Worm (Caenorhabditis elegans) whole organism, L4 larva: ENCODE results near the gene egl-13.

Source experiments
- F26F4.8 ChIP-seq: fragments of 200-800 bp; sonication (Bioruptor generic); conservative IDR thresholded peaks from 2 replicates; pipeline ENCODE4 v1.3.6; 2022; ENCODE audit warnings: missing genetic modification characterization, missing compliant biosample characterization
- F37D6.2 ChIP-seq: sonication (generic microtip); optimal IDR thresholded peaks from 2 replicates; lab custom pipeline; 2016; ENCODE audit warnings: mild to moderate bottlenecking, missing genetic modification characterization, missing compliant biosample characterization
- F44E2.7 ChIP-seq: fragments of 200-800 bp; sonication (Bioruptor generic); IDR thresholded peaks from 2 replicates; pipeline ENCODE4 v2.1.2; 2022; ENCODE audit warnings: missing genetic modification characterization, missing compliant biosample characterization
- F49E8.2 ChIP-seq: sonication (generic microtip); optimal IDR thresholded peaks from 2 replicates; lab custom pipeline; 2016; ENCODE audit warnings: missing compliant biosample characterization, mild to moderate bottlenecking, missing genetic modification characterization, borderline replicate concordance
- R02D3.7 ChIP-seq: fragments of 150-350 bp; sonication (generic microtip); optimal IDR thresholded peaks from 3 replicates; lab custom pipeline; 2014; ENCODE audit warnings: missing biosample characterization, missing genetic modification characterization
- Y105C5A.15 ChIP-seq: fragments of 200-800 bp; sonication (Bioruptor generic); IDR thresholded peaks from 2 replicates; pipeline ENCODE4 v1.3.6; 2022; ENCODE audit warnings: missing genetic modification characterization, missing compliant biosample characterization
- Y48G9A.11 ChIP-seq: fragments of 200-800 bp; sonication (Bioruptor generic); IDR thresholded peaks from 2 replicates; pipeline ENCODE4 v1.3.6; 2022; ENCODE audit warnings: missing genetic modification reagents, missing genetic modification characterization, missing compliant biosample characterization
- Y75B8A.6 ChIP-seq: fragments of 200-800 bp; sonication (Bioruptor generic); IDR thresholded peaks from 2 replicates; pipeline ENCODE4 v1.3.6; 2022; ENCODE audit warnings: missing genetic modification reagents, missing genetic modification characterization, missing compliant biosample characterization
- ZK337.2 ChIP-seq: fragments of 200-800 bp; sonication (Bioruptor generic); IDR thresholded peaks from 2 replicates; pipeline ENCODE4 v1.3.6; 2022; ENCODE audit warnings: missing genetic modification reagents, missing genetic modification characterization, missing compliant biosample characterization
- ZK546.5 ChIP-seq, 2 experiments: sonication (generic microtip); optimal IDR thresholded peaks; 2 replicates each; lab custom pipeline; 2017; ENCODE audit warnings: missing biosample characterization in 2 of 2, missing genetic modification characterization in 2 of 2
- aha-1 ChIP-seq: fragments of 150-350 bp; peaks from one replicate; lab custom pipeline; 2014; ENCODE audit warnings: missing biosample characterization, missing genetic modification characterization
- aly-2 ChIP-seq: sonication (generic microtip); optimal IDR thresholded peaks from 2 replicates; lab custom pipeline; 2018; ENCODE audit warnings: missing biosample characterization, missing genetic modification characterization
- ceh-20 ChIP-seq: fragments of 200-800 bp; sonication (Bioruptor generic); IDR thresholded peaks from 2 replicates; pipeline ENCODE4 v1.3.6; 2022; ENCODE audit warnings: missing genetic modification reagents, missing genetic modification characterization, missing compliant biosample characterization
- ceh-32 ChIP-seq: sonication (generic microtip); optimal IDR thresholded peaks from 2 replicates; lab custom pipeline; 2016; ENCODE audit warnings: mild to moderate bottlenecking, missing genetic modification characterization, missing compliant biosample characterization; ENCODE audit not compliant: poor library complexity
- ces-1 ChIP-seq: fragments of 150-350 bp; sonication (generic microtip); optimal IDR thresholded peaks from 4 replicates; lab custom pipeline; 2014; ENCODE audit warnings: missing biosample characterization, missing genetic modification reagents, missing genetic modification characterization
- ctbp-1 ChIP-seq: fragments of 200-800 bp; sonication (Bioruptor generic); IDR thresholded peaks from 2 replicates; pipeline ENCODE4 v1.3.6; 2022; ENCODE audit warnings: missing genetic modification reagents, missing genetic modification characterization, missing compliant biosample characterization
- daf-16 ChIP-seq, 3 experiments: sonication (generic microtip); optimal IDR thresholded peaks; 2 replicates each; lab custom pipeline; 2016 to 2017; ENCODE audit warnings: missing genetic modification characterization in 3 of 3, missing genetic modification reagents in 3 of 3, mild to moderate bottlenecking in 2 of 3, missing compliant biosample characterization in 2 of 3, missing biosample characterization in 1 of 3, moderate library complexity in 1 of 3
- daf-8 ChIP-seq: fragments of 200-800 bp; sonication (Bioruptor generic); IDR thresholded peaks from 2 replicates; pipeline ENCODE4 v1.3.6; 2022; ENCODE audit warnings: missing genetic modification characterization, missing compliant biosample characterization
- dmd-8 ChIP-seq: fragments of 200-800 bp; sonication (Bioruptor generic); IDR thresholded peaks from 2 replicates; pipeline ENCODE4 v1.3.6; 2022; ENCODE audit warnings: missing genetic modification characterization, missing compliant biosample characterization
- dpl-1 ChIP-seq: fragments of 150-350 bp; optimal IDR thresholded peaks from 2 replicates; lab custom pipeline; 2014; ENCODE audit warnings: missing biosample characterization, missing genetic modification reagents, missing genetic modification characterization
- egl-27 ChIP-seq: sonication (generic microtip); optimal IDR thresholded peaks from 3 replicates; lab custom pipeline; 2017; ENCODE audit warnings: missing biosample characterization, missing genetic modification reagents, missing genetic modification characterization
- egl-43 ChIP-seq: fragments of 200-800 bp; sonication (Bioruptor generic); IDR thresholded peaks from 2 replicates; pipeline ENCODE4 v1.3.6; 2022; ENCODE audit warnings: missing genetic modification reagents, missing genetic modification characterization, missing compliant biosample characterization
- fos-1 ChIP-seq: fragments of 150-350 bp; optimal IDR thresholded peaks from 2 replicates; lab custom pipeline; 2014; ENCODE audit warnings: missing biosample characterization, missing genetic modification characterization
- hlh-11 ChIP-seq: fragments of 200-800 bp; sonication (Bioruptor generic); optimal IDR thresholded peaks from 2 replicates; lab custom pipeline; 2018; ENCODE audit warnings: mild to moderate bottlenecking, missing genetic modification characterization, missing compliant biosample characterization
- hlh-30 ChIP-seq: sonication (generic microtip); optimal IDR thresholded peaks from 2 replicates; lab custom pipeline; 2017; ENCODE audit warnings: antibody characterized with exemption, mild to moderate bottlenecking, missing genetic modification characterization, missing compliant biosample characterization; ENCODE audit not compliant: insufficient read depth
- hmg-1.1 ChIP-seq: fragments of 200-800 bp; sonication (Bioruptor generic); IDR thresholded peaks from 2 replicates; pipeline ENCODE4 v1.3.6; 2022; ENCODE audit warnings: missing genetic modification reagents, missing genetic modification characterization, missing compliant biosample characterization
- lin-15B ChIP-seq: fragments of 150-350 bp; sonication (generic microtip); optimal IDR thresholded peaks from 3 replicates; lab custom pipeline; 2014; ENCODE audit warnings: missing biosample characterization, missing genetic modification characterization
- lin-39 ChIP-seq: fragments of 150-350 bp; optimal IDR thresholded peaks from 2 replicates; lab custom pipeline; 2014; ENCODE audit warnings: missing biosample characterization, missing genetic modification reagents, missing genetic modification characterization
- madf-9 ChIP-seq: fragments of 200-800 bp; sonication (Bioruptor generic); conservative IDR thresholded peaks from 2 replicates; pipeline ENCODE4 v1.3.6; 2022; ENCODE audit warnings: missing genetic modification reagents, missing genetic modification characterization, missing compliant biosample characterization
- mes-2 ChIP-seq: sonication (generic microtip); optimal IDR thresholded peaks from 2 replicates; lab custom pipeline; 2016; ENCODE audit warnings: missing genotype, mild to moderate bottlenecking, missing genetic modification characterization, missing compliant biosample characterization; ENCODE audit not compliant: poor library complexity, severe bottlenecking
- mxl-3 ChIP-seq: fragments of 200-800 bp; sonication (Bioruptor generic); optimal IDR thresholded peaks from 2 replicates; lab custom pipeline; 2018; ENCODE audit warnings: mild to moderate bottlenecking, missing genetic modification characterization, missing compliant biosample characterization
- nhr-10 ChIP-seq: fragments of 150-350 bp; optimal IDR thresholded peaks from 2 replicates; lab custom pipeline; 2014; ENCODE audit warnings: missing biosample characterization, missing genetic modification characterization
- nhr-102 ChIP-seq: sonication (generic microtip); optimal IDR thresholded peaks from 2 replicates; lab custom pipeline; 2016; ENCODE audit warnings: mild to moderate bottlenecking, missing genetic modification characterization, moderate library complexity, missing compliant biosample characterization
- nhr-111 ChIP-seq: fragments of 200-800 bp; sonication (Bioruptor generic); optimal IDR thresholded peaks from 2 replicates; lab custom pipeline; 2018; ENCODE audit warnings: mild to moderate bottlenecking, missing genetic modification characterization, missing compliant biosample characterization
- nhr-237 ChIP-seq: sonication (generic microtip); optimal IDR thresholded peaks from 2 replicates; lab custom pipeline; 2017; ENCODE audit warnings: missing biosample characterization, missing genetic modification characterization
- nhr-25 ChIP-seq: sonication (generic microtip); optimal IDR thresholded peaks from 2 replicates; lab custom pipeline; 2017; ENCODE audit warnings: missing genetic modification characterization, mild to moderate bottlenecking, missing compliant biosample characterization, antibody characterized with exemption, moderate library complexity, borderline replicate concordance; ENCODE audit not compliant: insufficient read depth
- nhr-28 ChIP-seq: fragments of 150-350 bp; optimal IDR thresholded peaks from 2 replicates; lab custom pipeline; 2014; ENCODE audit warnings: missing biosample characterization, missing genetic modification characterization
- nhr-41 ChIP-seq: fragments of 200-800 bp; sonication (Bioruptor generic); IDR thresholded peaks from 2 replicates; pipeline ENCODE4 v1.3.6; 2022; ENCODE audit warnings: missing genetic modification reagents, missing genetic modification characterization, missing compliant biosample characterization
- nhr-77 ChIP-seq: fragments of 150-350 bp; optimal IDR thresholded peaks from 2 replicates; lab custom pipeline; 2014; ENCODE audit warnings: missing biosample characterization, missing genetic modification characterization
- php-3 ChIP-seq: fragments of 200-800 bp; sonication (Bioruptor generic); IDR thresholded peaks from 2 replicates; pipeline ENCODE4 v1.3.6; 2022; ENCODE audit warnings: missing genetic modification reagents, missing genetic modification characterization, missing compliant biosample characterization
- rbr-2 ChIP-seq: sonication (generic microtip); optimal IDR thresholded peaks from 2 replicates; lab custom pipeline; 2016; ENCODE audit warnings: missing genotype, missing genetic modification characterization, missing compliant biosample characterization
- saeg-2 ChIP-seq: fragments of 200-800 bp; sonication (Bioruptor generic); IDR thresholded peaks from 2 replicates; pipeline ENCODE4 v1.3.6; 2022; ENCODE audit warnings: missing genetic modification reagents, missing genetic modification characterization, missing compliant biosample characterization
- sdz-12 ChIP-seq: fragments of 200-800 bp; sonication (Bioruptor generic); optimal IDR thresholded peaks from 2 replicates; lab custom pipeline; 2018; ENCODE audit warnings: mild to moderate bottlenecking, missing genetic modification characterization, missing compliant biosample characterization
- set-16 ChIP-seq: fragments of 200-800 bp; sonication (Bioruptor generic); IDR thresholded peaks from 2 replicates; pipeline ENCODE4 v1.3.6; 2022; ENCODE audit warnings: missing genetic modification reagents, missing genetic modification characterization, missing compliant biosample characterization
- skn-1 ChIP-seq: fragments of 150-350 bp; optimal IDR thresholded peaks from 2 replicates; lab custom pipeline; 2014; ENCODE audit warnings: missing biosample characterization, missing genetic modification characterization
- snpc-1.2 ChIP-seq: fragments of 200-800 bp; sonication (Bioruptor generic); IDR thresholded peaks from 2 replicates; pipeline ENCODE4 v1.3.6; 2022; ENCODE audit warnings: missing genetic modification reagents, missing genetic modification characterization, missing compliant biosample characterization
- spr-1 ChIP-seq: sonication (generic microtip); optimal IDR thresholded peaks from 2 replicates; lab custom pipeline; 2016; ENCODE audit warnings: mild to moderate bottlenecking, missing genetic modification characterization, missing compliant biosample characterization
- tag-97 ChIP-seq: fragments of 200-800 bp; sonication (Bioruptor generic); IDR thresholded peaks from 2 replicates; pipeline ENCODE4 v1.3.6; 2022; ENCODE audit warnings: missing genetic modification characterization, missing compliant biosample characterization
- unc-130 ChIP-seq: sonication (generic microtip); optimal IDR thresholded peaks from 2 replicates; lab custom pipeline; 2016; ENCODE audit warnings: missing genetic modification reagents, missing genetic modification characterization, missing compliant biosample characterization
- zag-1 ChIP-seq: fragments of 150-350 bp; optimal IDR thresholded peaks from 2 replicates; lab custom pipeline; 2014; ENCODE audit warnings: missing biosample characterization, missing genetic modification characterization
- zip-11 ChIP-seq: fragments of 200-800 bp; sonication (Bioruptor generic); IDR thresholded peaks from 2 replicates; pipeline ENCODE4 v1.3.6; 2022; ENCODE audit warnings: missing genetic modification characterization, missing compliant biosample characterization

egl-13 gene

ce11 chrX:5707809-5708208 is 44.2 kb downstream of the egl-13 start (continued):
- TF ChIP-seq unc-130 (GFP tag; lab: Kevin White, UChicago): peak; percentile 69
- no peak for TF ChIP-seq ZK546.5 (tag; optimal IDR thresholded peaks at IDR 0.05; lab: Kevin White, UChicago)
- TF ChIP-seq dpl-1 (GFP tag; lab: Kevin White, UChicago): no peak
- peak; percentile 62 for TF ChIP-seq nhr-102 (tag; lab: Kevin White, UChicago)
- peak; percentile 82 for TF ChIP-seq Y48G9A.11
- TF ChIP-seq fos-1: no peak
- TF ChIP-seq spr-1 (tag; lab: Kevin White, UChicago): peak; percentile 61
- no peak for TF ChIP-seq nhr-77
- TF ChIP-seq egl-43 (GFP tag; lab: Robert Waterston, UW): peak; percentile 98
- no peak for TF ChIP-seq lin-15B (tag; lab: Kevin White, UChicago)
- peak; percentile 62 for TF ChIP-seq nhr-111 (GFP tag; lab: Kevin White, UChicago)
- no peak; the same call in 1 of the 2 replicates for TF ChIP-seq set-16 (GFP tag; lab: Robert Waterston, UW)
- no peak for TF ChIP-seq lin-39 (tag; lab: Kevin White, UChicago)
- no peak for TF ChIP-seq F37D6.2 (tag; lab: Kevin White, UChicago)
- peak; percentile 82 for TF ChIP-seq ceh-20
- TF ChIP-seq hlh-30 (tag; lab: Kevin White, UChicago): peak; percentile 60
- no peak for TF ChIP-seq zip-11 (GFP tag; lab: Robert Waterston, UW)
- TF ChIP-seq daf-8: 0 out of 2 replicates have a peak, but pooled peaks have one; percentile 88
- TF ChIP-seq ces-1: no peak
- TF ChIP-seq nhr-41 (GFP tag; lab: Robert Waterston, UW): peak; percentile 77; the same call in 1 of the 2 replicates
- TF ChIP-seq ctbp-1 (GFP tag; lab: Robert Waterston, UW): peak; percentile 90
- TF ChIP-seq nhr-10 (tag; lab: Kevin White, UChicago): no peak
- TF ChIP-seq aha-1 (tag; lab: Kevin White, UChicago): peak; percentile 73
- TF ChIP-seq saeg-2 (GFP tag; lab: Robert Waterston, UW): 0 out of 2 replicates have a peak, but pooled peaks have one; percentile 29
- no peak for TF ChIP-seq tag-97
- TF ChIP-seq nhr-25 (tag; lab: Kevin White, UChicago): no peak
- TF ChIP-seq R02D3.7 (tag; lab: Kevin White, UChicago): no peak
- no peak for TF ChIP-seq egl-27
- no peak for TF ChIP-seq skn-1 (tag; lab: Kevin White, UChicago)
- peak; percentile 81 for TF ChIP-seq mes-2
- TF ChIP-seq zag-1 (tag; lab: Kevin White, UChicago): no peak
- TF ChIP-seq Y75B8A.6 (GFP tag; lab: Robert Waterston, UW): 0 out of 2 replicates have a peak, but pooled peaks have one; percentile 19
- TF ChIP-seq hlh-11 (tag; lab: Kevin White, UChicago): peak; percentile 51
- peak; percentile 20 for TF ChIP-seq nhr-28 (tag; lab: Kevin White, UChicago)
- peak; percentile 78 for TF ChIP-seq F26F4.8
- peak; percentile 97 for TF ChIP-seq dmd-8 (GFP tag; lab: Robert Waterston, UW)
- no peak for TF ChIP-seq aly-2 (tag; lab: Kevin White, UChicago)
- peak; percentile 89 for TF ChIP-seq snpc-1.2 (GFP tag; lab: Robert Waterston, UW)
- TF ChIP-seq daf-16 (GFP tag; optimal IDR thresholded peaks at IDR 0.05; lab: Kevin White, UChicago): peak; percentile 36 to 83
- TF ChIP-seq daf-16 (tag; optimal IDR thresholded peaks at IDR 0.05; lab: Kevin White, UChicago): peak; percentile 44
- TF ChIP-seq sdz-12: no peak
- no peak for TF ChIP-seq ceh-32 (tag; lab: Kevin White, UChicago)
- no peak for TF ChIP-seq F49E8.2
- TF ChIP-seq php-3: peak; percentile 72
- TF ChIP-seq hmg-1.1: peak; percentile 95
- no peak for TF ChIP-seq nhr-237
- TF ChIP-seq rbr-2 (tag; lab: Kevin White, UChicago): peak; percentile 64
- TF ChIP-seq Y105C5A.15 (GFP tag; lab: Robert Waterston, UW): peak; percentile 82
- TF ChIP-seq ZK337.2 (GFP tag; lab: Robert Waterston, UW): peak; percentile 48; the same call in 1 of the 2 replicates
- peak; percentile 92 for TF ChIP-seq F44E2.7 (GFP tag; lab: Robert Waterston, UW)
- peak; percentile 38 for TF ChIP-seq mxl-3 (GFP tag; lab: Kevin White, UChicago)
- peak; percentile 84 for TF ChIP-seq madf-9 (GFP tag; lab: Robert Waterston, UW)
